Fruit fly (Drosophila melanogaster) whole organism, prepupa: ENCODE results near the gene CG10803.

Experiments used
- Blimp-1 ChIP-seq: fragments of 200-800 bp; sonication (Bioruptor generic); optimal IDR thresholded peaks from 3 replicates; lab custom pipeline; 2017; ENCODE audit warnings: missing biosample characterization, missing genetic modification characterization, mild to moderate bottlenecking, moderate library complexity, missing genetic modification reagents
- CG10669 ChIP-seq: fragments of 200-800 bp; sonication (Bioruptor generic); optimal IDR thresholded peaks from 3 replicates; lab custom pipeline; 2018; ENCODE audit warnings: missing biosample characterization, mild to moderate bottlenecking, missing genetic modification characterization, moderate library complexity
- CG11902 ChIP-seq: fragments of 200-800 bp; sonication (Bioruptor generic); optimal IDR thresholded peaks from 3 replicates; lab custom pipeline; 2016; ENCODE audit warnings: missing biosample characterization, missing genetic modification characterization
- CG1621 ChIP-seq: fragments of 200-800 bp; sonication (Bioruptor generic); optimal IDR thresholded peaks from 3 replicates; lab custom pipeline; 2018; ENCODE audit warnings: missing biosample characterization, mild to moderate bottlenecking, missing genetic modification characterization
- CG8119 ChIP-seq: fragments of 200-800 bp; sonication (Bioruptor generic); IDR thresholded peaks from 3 replicates; pipeline ENCODE4 v1.3.6; 2022; ENCODE audit warnings: missing biosample characterization, missing genetic modification characterization
- CG8632 ChIP-seq: fragments of 200-800 bp; sonication (Bioruptor generic); optimal IDR thresholded peaks from 3 replicates; lab custom pipeline; 2016; ENCODE audit warnings: missing biosample characterization, missing genetic modification characterization
- Ets96B ChIP-seq: fragments of 200-800 bp; optimal IDR thresholded peaks from 2 replicates; lab custom pipeline; 2019; ENCODE audit warnings: missing biosample characterization, mild to moderate bottlenecking, missing genetic modification characterization, moderate library complexity
- Gug ChIP-seq: fragments of 200-800 bp; sonication (Bioruptor generic); IDR thresholded peaks from 2 replicates; pipeline ENCODE4 v1.3.6; 2022; ENCODE audit warnings: missing biosample characterization, missing genetic modification characterization
- eg ChIP-seq: fragments of 200-800 bp; sonication (Bioruptor generic); IDR thresholded peaks from 3 replicates; pipeline ENCODE4 v1.3.6; 2022; ENCODE audit warnings: missing biosample characterization, missing genetic modification characterization
- fd59A ChIP-seq: fragments of 200-800 bp; sonication (Bioruptor generic); optimal IDR thresholded peaks from 2 replicates; lab custom pipeline; 2017; ENCODE audit warnings: missing biosample characterization, mild to moderate bottlenecking, missing genetic modification characterization, missing genetic modification reagents
- vri ChIP-seq: fragments of 200-800 bp; sonication (Bioruptor generic); optimal IDR thresholded peaks from 3 replicates; lab custom pipeline; 2016; ENCODE audit warnings: missing biosample characterization, mild to moderate bottlenecking, missing genetic modification characterization

dm6 chrX:3453038-3453819 is 32.2 kb upstream of the CG10803 start:
- TF ChIP-seq CG8632 = no peak
- no peak for TF ChIP-seq vri (GFP tag; lab: Kevin White, UChicago)
- no peak for TF ChIP-seq CG11902
- TF ChIP-seq fd59A (GFP tag; lab: Kevin White, UChicago) = no peak
- TF ChIP-seq Gug (GFP tag; lab: Robert Waterston, UW) = peak; percentile 46
- no peak for TF ChIP-seq Ets96B (tag; lab: Kevin White, UChicago)
- no peak for TF ChIP-seq Blimp-1 (GFP tag; lab: Kevin White, UChicago)
- TF ChIP-seq eg (GFP tag; lab: Robert Waterston, UW) = peak; percentile 79
- TF ChIP-seq CG8119 = peak; percentile 44
- no peak for TF ChIP-seq CG1621
- TF ChIP-seq CG10669 (GFP tag; lab: Kevin White, UChicago) = no peak
